Fruit fly (Drosophila melanogaster) S2 (cell line): ENCODE measurements around the gene FarO.

Experiments used
- CG8478 ChIP-seq: fragments of >200 bp; optimal IDR thresholded peaks from 2 replicates; lab custom pipeline; 2018
- CTCF ChIP-seq, 2 experiments: fragments of >200 bp; optimal IDR thresholded peaks; 2 replicates each; lab custom pipeline; 2018

- TF ChIP-seq CG8478 (lab: Kevin White, UChicago) (no peak), CTCF (optimal IDR thresholded peaks at IDR 0.05; lab: Kevin White, UChicago) (no peak)
Measured at dm6 chrX:2198272-2198571, 5.4 kb downstream of the FarO start.
